Worm (Caenorhabditis elegans): ENCODE measurements around the gene eftu-2.

ce11 chrIII:6008989-6009610, at the start of gene eftu-2, which contains the start of gene gcna-1:
- TF ChIP-seq nhr-11 (tag; optimal IDR thresholded peaks at IDR 0.05), result no peak
- TF ChIP-seq nfya-1 (tag; optimal IDR thresholded peaks at IDR 0.05), result no peak
- TF ChIP-seq odd-2 (tag; optimal IDR thresholded peaks at IDR 0.05), result no peak

Data from whole organism, late embryonic.